Fruit fly (Drosophila melanogaster) Kc167 (cell line): ENCODE measurements around the gene CG4872.

ENCODE experiments used
- Myc ChIP-seq: fragments of >200 bp; optimal IDR thresholded peaks from 2 replicates; lab custom pipeline; 2017; ENCODE audit warnings: missing external identifiers
- Sin3A ChIP-seq: fragments of >200 bp; optimal IDR thresholded peaks from 2 replicates; lab custom pipeline; 2018; ENCODE audit warnings: missing external identifiers
- h ChIP-seq: fragments of >200 bp; optimal IDR thresholded peaks from 3 replicates; lab custom pipeline; 2018; ENCODE audit warnings: missing external identifiers
- insv ChIP-seq: fragments of >200 bp; optimal IDR thresholded peaks from 3 replicates; lab custom pipeline; 2018; ENCODE audit warnings: missing external identifiers
- psq ChIP-seq: fragments of >200 bp; optimal IDR thresholded peaks from 2 replicates; lab custom pipeline; 2017; ENCODE audit warnings: missing external identifiers
- ttk ChIP-seq: sonication (Bioruptor generic); optimal IDR thresholded peaks from 2 replicates; lab custom pipeline; 2017; ENCODE audit warnings: missing external identifiers

DNA sequence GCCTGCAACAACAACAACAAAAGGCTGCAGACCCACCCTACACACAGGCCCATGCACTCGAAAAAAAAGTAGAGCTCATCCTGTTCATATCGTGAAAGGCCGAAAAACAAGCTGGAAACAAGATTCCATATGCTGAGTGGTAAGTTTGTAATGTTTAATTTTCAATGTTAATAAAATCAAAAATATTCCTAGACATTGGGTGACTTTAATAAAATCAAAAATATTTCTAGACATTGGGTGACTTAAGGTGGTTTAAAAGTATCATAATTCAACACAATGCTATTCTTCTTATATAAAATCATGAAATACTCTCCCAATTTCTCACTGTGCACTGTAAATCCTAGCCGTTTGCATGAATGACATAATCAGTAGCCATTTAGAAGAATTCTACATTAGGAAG, 1.1 kb upstream of the CG4872 start:
- TF ChIP-seq psq (lab: Kevin White, UChicago) (no peak), Myc (lab: Kevin White, UChicago) (no peak), ttk (lab: Kevin White, UChicago) (no peak), Sin3A (no peak), insv (lab: Kevin White, UChicago) (no peak), h (lab: Kevin White, UChicago) (no peak)
